Fruit fly (Drosophila melanogaster) whole organism, embryonic: ENCODE measurements around the gene RhoGAP19D.

Experiments
- Adf1 ChIP-seq: fragments of 200-800 bp; sonication (Bioruptor generic); IDR thresholded peaks from 2 replicates; pipeline ENCODE4 v1.3.6; 2022; ENCODE audit warnings: missing biosample characterization, missing genetic modification characterization
- C15 ChIP-seq: fragments of 200-800 bp; sonication (Bioruptor generic); IDR thresholded peaks from 3 replicates; pipeline ENCODE4 v1.3.6; 2022; ENCODE audit warnings: missing biosample characterization, missing genetic modification characterization
- CG1024 ChIP-seq: fragments of 200-800 bp; sonication (Bioruptor generic); IDR thresholded peaks from 2 replicates; pipeline ENCODE4 v1.3.6; 2022; ENCODE audit warnings: missing biosample characterization, missing genetic modification characterization
- CG10543 ChIP-seq: fragments of 200-800 bp; sonication (Bioruptor generic); optimal IDR thresholded peaks from 3 replicates; lab custom pipeline; 2017; ENCODE audit warnings: missing biosample characterization, mild to moderate bottlenecking, missing genetic modification characterization, moderate library complexity
- CG11456 ChIP-seq: fragments of 200-800 bp; sonication (Bioruptor generic); IDR thresholded peaks from 3 replicates; pipeline ENCODE4 v1.3.6; 2022; ENCODE audit warnings: missing biosample characterization, missing genetic modification characterization
- CG12236 ChIP-seq: fragments of 200-800 bp; sonication (Bioruptor generic); optimal IDR thresholded peaks from 2 replicates; lab custom pipeline; 2016; ENCODE audit warnings: missing biosample characterization, missing genetic modification characterization
- CG12659 ChIP-seq: fragments of 200-800 bp; sonication (Bioruptor generic); optimal IDR thresholded peaks from 3 replicates; lab custom pipeline; 2017; ENCODE audit warnings: mild to moderate bottlenecking, missing biosample characterization, missing genetic modification reagents, missing genetic modification characterization
- CG13287 ChIP-seq: fragments of 200-800 bp; sonication (Bioruptor generic); IDR thresholded peaks from 2 replicates; pipeline ENCODE4 v1.3.6; 2022; ENCODE audit warnings: missing biosample characterization, missing genetic modification characterization; ENCODE audit not compliant: partially characterized antibody
- CG13296 ChIP-seq: fragments of 200-800 bp; sonication (Bioruptor generic); optimal IDR thresholded peaks from 3 replicates; lab custom pipeline; 2018; ENCODE audit warnings: missing biosample characterization, mild to moderate bottlenecking, missing genetic modification characterization
- CG13775 ChIP-seq: fragments of 200-800 bp; sonication (Bioruptor generic); optimal IDR thresholded peaks from 3 replicates; lab custom pipeline; 2017; ENCODE audit warnings: missing biosample characterization, mild to moderate bottlenecking, missing genetic modification characterization
- CG13894 ChIP-seq: fragments of 200-800 bp; sonication (Bioruptor generic); optimal IDR thresholded peaks from 3 replicates; lab custom pipeline; 2018; ENCODE audit warnings: missing biosample characterization, mild to moderate bottlenecking, missing genetic modification characterization, moderate library complexity
- CG17385 ChIP-seq: fragments of 200-800 bp; sonication (Bioruptor generic); optimal IDR thresholded peaks from 3 replicates; lab custom pipeline; 2018; ENCODE audit warnings: missing biosample characterization, mild to moderate bottlenecking, missing genetic modification characterization
- CG17829 ChIP-seq: fragments of 200-800 bp; optimal IDR thresholded peaks from 2 replicates; lab custom pipeline; 2019; ENCODE audit warnings: missing biosample characterization, mild to moderate bottlenecking, missing genetic modification characterization, moderate library complexity
- CG18476 ChIP-seq: fragments of 200-800 bp; sonication (Bioruptor generic); optimal IDR thresholded peaks from 2 replicates; lab custom pipeline; 2016; ENCODE audit warnings: missing biosample characterization, mild to moderate bottlenecking, missing genetic modification characterization
- CG2120 ChIP-seq: fragments of 200-800 bp; sonication (Bioruptor generic); optimal IDR thresholded peaks from 3 replicates; lab custom pipeline; 2016; ENCODE audit warnings: missing biosample characterization, missing genetic modification characterization
- CG2199 ChIP-seq: fragments of 200-800 bp; sonication (Bioruptor generic); IDR thresholded peaks from 3 replicates; pipeline ENCODE4 v1.3.6; 2022; ENCODE audit warnings: missing biosample characterization, missing genetic modification characterization
- CG30403 ChIP-seq: fragments of 200-800 bp; sonication (Bioruptor generic); optimal IDR thresholded peaks from 3 replicates; lab custom pipeline; 2016; ENCODE audit warnings: missing biosample characterization, missing genetic modification characterization
- CG3065 ChIP-seq: fragments of 200-800 bp; sonication (Bioruptor generic); optimal IDR thresholded peaks from 2 replicates; lab custom pipeline; 2016; ENCODE audit warnings: missing biosample characterization, missing genetic modification characterization
- CG3281 ChIP-seq: fragments of 200-800 bp; sonication (Bioruptor generic); optimal IDR thresholded peaks from 3 replicates; lab custom pipeline; 2017; ENCODE audit warnings: missing biosample characterization, mild to moderate bottlenecking, missing genetic modification characterization
- CG33213 ChIP-seq: fragments of 200-800 bp; sonication (Bioruptor generic); optimal IDR thresholded peaks from 3 replicates; lab custom pipeline; 2016; ENCODE audit warnings: missing biosample characterization, missing genetic modification characterization
- CG34376 ChIP-seq: fragments of 200-800 bp; sonication (Bioruptor generic); optimal IDR thresholded peaks from 2 replicates; lab custom pipeline; 2018; ENCODE audit warnings: missing biosample characterization, mild to moderate bottlenecking, missing genetic modification characterization
- CG3838 ChIP-seq: fragments of 200-800 bp; sonication (Bioruptor generic); optimal IDR thresholded peaks from 3 replicates; lab custom pipeline; 2016; ENCODE audit warnings: missing biosample characterization, missing genetic modification characterization
- CG6254 ChIP-seq: fragments of 200-800 bp; sonication (Bioruptor generic); optimal IDR thresholded peaks from 3 replicates; lab custom pipeline; 2017; ENCODE audit warnings: mild to moderate bottlenecking, missing biosample characterization, missing genetic modification reagents, missing genetic modification characterization
- CG7271 ChIP-seq: fragments of 200-800 bp; sonication (Bioruptor generic); optimal IDR thresholded peaks from 2 replicates; lab custom pipeline; 2018; ENCODE audit warnings: missing biosample characterization, mild to moderate bottlenecking, missing genetic modification characterization, moderate library complexity
- Camta ChIP-seq: fragments of 200-800 bp; sonication (Bioruptor generic); optimal IDR thresholded peaks from 2 replicates; lab custom pipeline; 2016; ENCODE audit warnings: missing biosample characterization, missing genetic modification characterization
- Hr39 ChIP-seq: fragments of >200 bp; optimal IDR thresholded peaks from 2 replicates; lab custom pipeline; 2017
- Nf-YC ChIP-seq: fragments of 200-800 bp; optimal IDR thresholded peaks from 3 replicates; lab custom pipeline; 2019; ENCODE audit warnings: missing biosample characterization, mild to moderate bottlenecking, missing genetic modification characterization, moderate library complexity
- Optix ChIP-seq: fragments of 200-800 bp; sonication (Bioruptor generic); IDR thresholded peaks from 3 replicates; pipeline ENCODE4 v1.3.6; 2022; ENCODE audit warnings: missing biosample characterization, missing genetic modification characterization
- Sox102F ChIP-seq: fragments of 200-800 bp; sonication (Bioruptor generic); optimal IDR thresholded peaks from 2 replicates; lab custom pipeline; 2018; ENCODE audit warnings: missing biosample characterization, mild to moderate bottlenecking, missing genetic modification characterization, moderate library complexity
- Taf1 ChIP-seq: fragments of 200-800 bp; sonication (Bioruptor generic); IDR thresholded peaks from 2 replicates; pipeline ENCODE4 v1.3.6; 2022; ENCODE audit warnings: missing biosample characterization, missing genetic modification characterization
- az2 ChIP-seq: fragments of 200-800 bp; sonication (Bioruptor generic); optimal IDR thresholded peaks from 3 replicates; lab custom pipeline; 2016; ENCODE audit warnings: missing biosample characterization, missing genetic modification characterization
- bigmax ChIP-seq: fragments of 200-800 bp; sonication (Bioruptor generic); optimal IDR thresholded peaks from 2 replicates; lab custom pipeline; 2018; ENCODE audit warnings: missing biosample characterization, mild to moderate bottlenecking, missing genetic modification characterization
- chif ChIP-seq, 2 experiments: fragments of 200-800 bp; sonication (Bioruptor generic); optimal IDR thresholded peaks; 3 replicates each; lab custom pipeline; 2016; ENCODE audit warnings: missing biosample characterization in 2 of 2, missing genetic modification characterization in 2 of 2
- chn ChIP-seq: fragments of 200-800 bp; sonication (Bioruptor generic); optimal IDR thresholded peaks from 2 replicates; lab custom pipeline; 2016; ENCODE audit warnings: missing biosample characterization, missing genetic modification characterization
- disco-r ChIP-seq: fragments of 200-800 bp; sonication (Bioruptor generic); optimal IDR thresholded peaks from 2 replicates; lab custom pipeline; 2016; ENCODE audit warnings: missing biosample characterization, missing genetic modification characterization
- esg ChIP-seq: fragments of 200-800 bp; sonication (Bioruptor generic); conservative IDR thresholded peaks from 2 replicates; pipeline ENCODE4 v1.3.6; 2022; ENCODE audit warnings: missing biosample characterization, missing genetic modification characterization
- gfzf ChIP-seq: fragments of 200-800 bp; sonication (Bioruptor generic); optimal IDR thresholded peaks from 2 replicates; lab custom pipeline; 2016; ENCODE audit warnings: missing biosample characterization, mild to moderate bottlenecking, missing genetic modification characterization, moderate library complexity
- hkb ChIP-seq, 2 experiments: fragments of 200-800 bp in 1 of 2; fragments of >200 bp in 1 of 2; sonication (Bioruptor generic) in 1 of 2; IDR thresholded peaks in 1 of 2; optimal IDR thresholded peaks in 1 of 2; 2 replicates each; pipeline versions ENCODE4 v1.3.6 to Lab custom; 2017 to 2022; ENCODE audit warnings: missing biosample characterization in 1 of 2, missing genetic modification characterization in 1 of 2
- inv ChIP-seq: fragments of 200-800 bp; sonication (Bioruptor generic); IDR thresholded peaks from 2 replicates; pipeline ENCODE4 v1.3.6; 2022; ENCODE audit warnings: missing biosample characterization, missing genetic modification characterization; ENCODE audit not compliant: partially characterized antibody
- kah ChIP-seq: fragments of 200-800 bp; sonication (Bioruptor generic); optimal IDR thresholded peaks from 2 replicates; lab custom pipeline; 2018; ENCODE audit warnings: missing biosample characterization, mild to moderate bottlenecking, missing genetic modification characterization
- luna ChIP-seq: fragments of 200-800 bp; sonication (Bioruptor generic); optimal IDR thresholded peaks from 2 replicates; lab custom pipeline; 2016; ENCODE audit warnings: missing biosample characterization, missing genetic modification characterization
- maf-S ChIP-seq: fragments of 200-800 bp; sonication (Bioruptor generic); optimal IDR thresholded peaks from 2 replicates; lab custom pipeline; 2016; ENCODE audit warnings: missing biosample characterization, missing genetic modification characterization
- peb ChIP-seq: fragments of 200-800 bp; sonication (Bioruptor generic); IDR thresholded peaks from 2 replicates; pipeline ENCODE4 v1.3.6; 2022; ENCODE audit warnings: missing biosample characterization, missing genetic modification characterization
- prd ChIP-seq, 3 experiments: fragments of >200 bp in 2 of 3; fragments of 200-800 bp in 1 of 3; sonication (Bioruptor generic) in 1 of 3; optimal IDR thresholded peaks in 2 of 3; IDR thresholded peaks in 1 of 3; 2 replicates in 2 of 3; 3 replicates in 1 of 3; pipeline versions ENCODE4 v1.3.6 to Lab custom; 2017 to 2022; ENCODE audit warnings: missing biosample characterization in 1 of 3, missing genetic modification characterization in 1 of 3
- pzg ChIP-seq: fragments of 200-800 bp; sonication (Bioruptor generic); optimal IDR thresholded peaks from 3 replicates; lab custom pipeline; 2018; ENCODE audit warnings: missing biosample characterization, mild to moderate bottlenecking, missing genetic modification characterization, moderate library complexity
- rib ChIP-seq: fragments of 200-800 bp; sonication (Bioruptor generic); IDR thresholded peaks from 2 replicates; pipeline ENCODE4 v1.3.6; 2022; ENCODE audit warnings: missing biosample characterization, missing genetic modification characterization
- slbo ChIP-seq: fragments of 200-800 bp; sonication (Bioruptor generic); IDR thresholded peaks from 2 replicates; pipeline ENCODE4 v1.3.6; 2022; ENCODE audit warnings: missing biosample characterization, missing genetic modification characterization
- tup ChIP-seq: fragments of 200-800 bp; sonication (Bioruptor generic); optimal IDR thresholded peaks from 2 replicates; lab custom pipeline; 2016; ENCODE audit warnings: missing biosample characterization, mild to moderate bottlenecking, missing genetic modification characterization, moderate library complexity
- twi ChIP-seq: fragments of 200-800 bp; optimal IDR thresholded peaks from 2 replicates; lab custom pipeline; 2019; ENCODE audit warnings: missing biosample characterization, mild to moderate bottlenecking, missing genetic modification characterization, moderate library complexity
- yki ChIP-seq: fragments of >200 bp; optimal IDR thresholded peaks from 3 replicates; lab custom pipeline; 2018

The RhoGAP19D gene

DNA sequence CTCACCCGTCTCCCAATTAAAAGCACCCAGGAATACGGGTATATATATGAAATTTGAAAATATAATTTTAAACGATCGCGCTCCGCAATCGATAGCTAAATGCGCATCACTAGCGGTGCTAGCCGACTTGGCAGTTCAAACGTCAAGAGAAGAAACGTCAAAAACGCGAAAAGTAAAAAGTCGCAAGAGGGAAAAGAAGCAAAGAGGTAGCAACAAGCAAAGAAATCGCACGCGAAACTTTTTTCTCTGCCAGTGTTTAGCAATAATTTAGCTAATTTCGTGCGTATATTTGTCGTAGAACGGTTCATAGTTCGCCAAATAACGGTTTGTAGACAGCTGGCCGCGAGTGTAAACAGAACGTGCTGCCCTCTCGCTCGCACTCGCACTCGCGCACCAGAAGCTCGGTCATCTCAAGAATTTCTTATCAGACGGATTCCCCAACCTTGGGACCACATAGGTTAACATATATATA is 924 bp upstream of the RhoGAP19D start, which contains the start of gene CG1812 (continued):
- TF ChIP-seq Camta (GFP tag; lab: Kevin White, UChicago) (no peak), CG6254 (no peak), C15 (GFP tag; lab: Robert Waterston, UW) (no peak), CG12659 (GFP tag; lab: Kevin White, UChicago) (peak; percentile 30), rib (GFP tag; lab: Robert Waterston, UW) (no peak), bigmax (no peak), CG11456 (peak; percentile 48; the same call in 1 of the 3 replicates), CG30403 (GFP tag; lab: Kevin White, UChicago) (peak; percentile 43), CG12236 (GFP tag; lab: Kevin White, UChicago) (no peak), CG13775 (GFP tag; lab: Kevin White, UChicago) (peak; percentile 39), CG3838 (no peak), twi (no peak), gfzf (GFP tag; lab: Kevin White, UChicago) (peak; percentile 1), esg (GFP tag; lab: Robert Waterston, UW) (peak; percentile 29; the same call in 1 of the 2 replicates), CG7271 (tag; lab: Kevin White, UChicago) (no peak), az2 (GFP tag; lab: Kevin White, UChicago) (peak; percentile 9), Sox102F (GFP tag; lab: Kevin White, UChicago) (peak; percentile 37), CG3065 (GFP tag; lab: Kevin White, UChicago) (no peak), CG13894 (tag; lab: Kevin White, UChicago) (no peak), CG18476 (GFP tag; lab: Kevin White, UChicago) (no peak), inv (GFP tag; lab: Robert Waterston, UW) (no peak), CG2120 (GFP tag; lab: Kevin White, UChicago) (peak; percentile 62), Taf1 (GFP tag; lab: Robert Waterston, UW) (no peak), Hr39 (lab: Kevin White, UChicago) (no peak), CG13296 (GFP tag; lab: Kevin White, UChicago) (peak; percentile 23), chn (GFP tag; lab: Kevin White, UChicago) (peak; percentile 27), tup (GFP tag; lab: Kevin White, UChicago) (no peak), CG10543 (no peak), hkb (optimal IDR thresholded peaks at IDR 0.05; lab: Kevin White, UChicago) (no peak), hkb (GFP tag; IDR thresholded peaks at IDR 0.05; lab: Robert Waterston, UW) (peak; percentile 65), prd (optimal IDR thresholded peaks at IDR 0.05; lab: Kevin White, UChicago) (no peak), prd (GFP tag; IDR thresholded peaks at IDR 0.05; lab: Robert Waterston, UW) (peak; percentile 60), chif (GFP tag; optimal IDR thresholded peaks at IDR 0.05; lab: Kevin White, UChicago) (peak in 1 of 2 experiments; percentile 6), CG34376 (peak; percentile 36), slbo (GFP tag; lab: Robert Waterston, UW) (peak; percentile 65), CG17829 (tag; lab: Kevin White, UChicago) (peak; percentile 28), maf-S (no peak), CG17385 (GFP tag; lab: Kevin White, UChicago) (peak; percentile 46), pzg (peak; percentile 26), CG1024 (GFP tag; lab: Robert Waterston, UW) (0 out of 2 replicates have a peak, but pooled peaks have one; percentile 15), CG33213 (no peak), kah (GFP tag; lab: Kevin White, UChicago) (no peak), Nf-YC (tag; lab: Kevin White, UChicago) (peak; percentile 18), disco-r (GFP tag; lab: Kevin White, UChicago) (peak; percentile 0), CG13287 (peak; percentile 21; the same call in 1 of the 2 replicates), CG2199 (GFP tag; lab: Robert Waterston, UW) (no peak), Adf1 (GFP tag; lab: Robert Waterston, UW) (no peak), peb (GFP tag; lab: Robert Waterston, UW) (peak; percentile 46; the same call in 1 of the 2 replicates), yki (lab: Kevin White, UChicago) (no peak), Optix (GFP tag; lab: Robert Waterston, UW) (peak; percentile 15; the same call in 1 of the 3 replicates), CG3281 (peak; percentile 52), luna (GFP tag; lab: Kevin White, UChicago) (no peak)
